Worm (Caenorhabditis elegans) whole organism, L4/young adult: ENCODE data around the gene utp-20.

Source experiments
- W03F9.2 ChIP-seq: fragments of 150-350 bp; optimal IDR thresholded peaks from 2 replicates; lab custom pipeline; 2014; ENCODE audit warnings: missing biosample characterization, missing genetic modification characterization
- dao-5 ChIP-seq: sonication (generic microtip); optimal IDR thresholded peaks from 2 replicates; lab custom pipeline; 2016; ENCODE audit warnings: missing genotype, missing genetic modification characterization, moderate library complexity, missing compliant biosample characterization
- him-1 ChIP-seq: sonication (generic microtip); optimal IDR thresholded peaks from 2 replicates; lab custom pipeline; 2016; ENCODE audit warnings: missing genotype, missing genetic modification reagents, missing genetic modification characterization, missing compliant biosample characterization

The utp-20 gene

DNA sequence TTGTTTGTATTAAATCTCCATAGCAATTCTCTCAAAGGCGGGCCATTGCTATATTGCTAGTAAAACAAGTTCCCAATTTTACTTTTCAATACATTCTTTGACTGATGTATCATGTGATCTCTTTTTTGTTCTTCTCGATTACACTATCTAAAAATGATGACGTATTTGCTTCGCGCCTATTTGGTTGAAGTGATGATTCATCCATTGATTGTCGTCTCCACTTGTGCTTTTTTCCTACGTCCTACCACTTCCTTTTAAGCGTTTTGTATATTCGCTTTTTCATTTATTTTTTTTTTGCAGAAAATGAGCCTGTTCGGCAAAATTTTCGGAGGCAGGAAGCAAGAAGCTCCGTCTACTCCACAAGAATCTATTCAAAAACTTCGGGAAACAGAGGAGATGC is 53.2 kb downstream of the utp-20 start, which contains the start of gene vps-32.1:
TSS of gene vps-32.1 (plus strand) at position 301 of the 400 bp plus-strand sequence.
- TF ChIP-seq dao-5 (tag; lab: Kevin White, UChicago), result no peak
- no peak for TF ChIP-seq W03F9.2 (tag; lab: Kevin White, UChicago)
- no peak for TF ChIP-seq him-1 (tag; lab: Kevin White, UChicago)

- TF ChIP-seq dao-5 (tag; lab: Kevin White, UChicago) (no peak), him-1 (tag; lab: Kevin White, UChicago) (no peak), W03F9.2 (tag; lab: Kevin White, UChicago) (no peak)
These were observed 54.8 kb downstream of the utp-20 start for ce11 chrII:6591000-6591399.

DNA sequence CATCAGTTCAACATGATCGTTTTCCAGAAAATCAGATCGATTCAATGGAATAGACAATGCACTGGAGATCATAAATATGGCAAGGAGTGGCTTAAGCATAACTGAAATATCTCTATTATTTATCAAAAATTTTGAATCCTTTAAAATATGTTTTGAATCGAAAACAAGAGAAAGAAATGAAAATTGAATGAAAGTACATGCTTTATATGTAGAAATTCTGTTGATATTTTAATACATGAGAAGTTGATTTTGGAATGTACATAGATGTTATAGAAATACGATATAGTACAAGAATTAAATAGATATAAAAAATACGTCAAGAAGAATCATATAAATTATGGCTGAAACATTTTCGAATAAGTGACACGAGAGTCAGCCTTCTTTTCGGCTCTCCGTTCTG is 56.1 kb downstream of the utp-20 start, which contains the start of gene C56C10.9:
TSS of gene C56C10.9 (minus strand) at position 101 of the 400 bp plus-strand sequence.
- TF ChIP-seq W03F9.2 (tag; lab: Kevin White, UChicago) (no peak), him-1 (tag; lab: Kevin White, UChicago) (no peak), dao-5 (tag; lab: Kevin White, UChicago) (no peak)

ce11 chrII:6594151-6594550 is 58.0 kb downstream of the utp-20 start, which contains the start of gene aipr-1:
TSS of gene aipr-1 (minus strand) at chrII:6594251.
- TF ChIP-seq W03F9.2 (tag; lab: Kevin White, UChicago) (no peak), dao-5 (tag; lab: Kevin White, UChicago) (no peak), him-1 (tag; lab: Kevin White, UChicago) (no peak)

ce11 chrII:6597507-6597906 is 61.3 kb downstream of the utp-20 start:
- TF ChIP-seq W03F9.2 (tag; lab: Kevin White, UChicago) (no peak), dao-5 (tag; lab: Kevin White, UChicago) (no peak), him-1 (tag; lab: Kevin White, UChicago) (no peak)

DNA sequence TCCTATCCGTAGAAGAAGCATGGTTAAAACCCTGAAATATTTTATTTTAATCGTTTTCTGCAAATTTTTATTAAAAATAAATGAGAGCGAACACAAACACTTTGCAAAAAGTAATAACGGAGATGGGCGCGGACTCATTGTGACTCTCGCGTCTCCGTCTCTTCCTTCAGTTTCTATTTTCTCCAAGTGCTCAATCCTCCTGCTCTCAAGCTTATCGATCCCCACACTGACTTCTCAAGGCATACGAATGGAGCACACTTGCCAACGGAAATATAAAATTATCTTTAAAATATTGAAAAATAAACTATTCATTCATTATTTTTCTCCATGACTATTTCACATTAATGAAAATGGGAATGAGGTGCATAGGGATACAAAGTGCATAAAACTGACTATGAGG is 61.9 kb downstream of the utp-20 start, which contains the start of gene dnj-8:
TSS of gene dnj-8 (minus strand) at position 31 of the 400 bp plus-strand sequence.
- TF ChIP-seq dao-5 (tag; lab: Kevin White, UChicago) (no peak), him-1 (tag; lab: Kevin White, UChicago) (no peak), W03F9.2 (tag; lab: Kevin White, UChicago) (no peak)

DNA sequence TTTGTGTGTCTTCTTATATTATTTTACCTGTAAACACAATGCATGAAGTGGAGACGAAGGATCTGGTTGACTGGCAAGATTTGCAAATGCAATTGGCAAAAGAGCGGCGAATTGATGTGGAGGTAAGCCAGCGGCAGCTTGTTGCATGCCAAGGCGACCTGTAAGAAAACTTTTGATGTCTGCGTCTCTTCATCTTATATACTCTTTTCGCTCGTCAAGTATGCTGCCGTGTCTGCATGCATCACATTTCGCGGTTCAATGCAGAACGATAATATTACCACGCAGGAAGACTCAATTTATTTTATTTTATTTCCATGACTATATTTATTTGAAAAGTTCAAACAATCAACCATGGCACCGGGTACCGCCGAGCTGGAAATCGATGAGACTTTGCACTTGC is 64.8 kb downstream of the utp-20 start, which contains the start of gene vps-33.2:
TSS of gene vps-33.2 (plus strand) at position 244 of the 400 bp plus-strand sequence.
- TF ChIP-seq him-1 (tag; lab: Kevin White, UChicago) (no peak), dao-5 (tag; lab: Kevin White, UChicago) (no peak), W03F9.2 (tag; lab: Kevin White, UChicago) (no peak)
